Fruit fly (Drosophila melanogaster): ENCODE measurements around the gene CG9331.

CG9331 gene

DNA sequence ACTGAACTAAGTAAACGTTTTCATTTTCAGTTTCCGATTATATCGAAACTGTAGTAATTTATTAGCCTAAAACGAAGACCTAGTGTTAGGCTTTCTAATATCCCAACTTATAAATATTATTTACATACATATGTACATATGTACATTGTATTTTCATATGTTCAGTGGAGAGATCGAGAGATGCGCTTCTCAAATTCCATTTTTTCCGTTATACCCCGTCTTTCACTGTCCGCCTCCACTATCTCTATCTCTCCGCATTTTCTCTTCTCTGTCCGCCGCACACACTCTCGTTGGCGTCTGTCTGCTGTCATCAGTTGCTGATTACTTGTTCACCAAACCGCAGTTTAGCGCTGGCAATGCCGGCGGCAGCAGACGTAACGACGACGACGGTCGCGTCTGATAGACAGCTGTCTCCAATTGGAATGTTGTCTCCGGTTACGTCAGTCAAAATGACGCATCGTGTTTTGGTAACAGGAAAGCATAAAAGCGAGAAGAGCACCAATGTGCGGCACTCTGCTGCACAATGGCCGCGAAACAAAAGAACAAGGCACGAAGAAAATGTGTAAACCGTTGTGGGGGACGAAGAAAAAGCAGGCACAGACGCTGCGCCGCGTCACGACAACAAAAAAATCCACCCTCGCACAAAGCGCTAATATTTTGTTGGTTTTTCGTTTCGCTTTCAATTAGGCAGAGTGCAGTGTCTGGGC is at the start of gene CG9331 (continued):
- TF ChIP-seq seq (GFP tag; IDR thresholded peaks at IDR 0.05) (no peak), CG2199 (GFP tag; IDR thresholded peaks at IDR 0.05) (0 out of 3 replicates have a peak, but pooled peaks have one; percentile 44), fd102C (GFP tag; optimal IDR thresholded peaks at IDR 0.05) (no peak), so (GFP tag; IDR thresholded peaks at IDR 0.05) (peak; percentile 72; the same call in 1 of the 3 replicates), Dref (GFP tag; IDR thresholded peaks at IDR 0.05) (no peak), run (tag; optimal IDR thresholded peaks at IDR 0.05) (peak; percentile 88), caup (GFP tag; optimal IDR thresholded peaks at IDR 0.05; ENCODE audit: severe bottlenecking) (no peak), CG4820 (GFP tag; optimal IDR thresholded peaks at IDR 0.05) (no peak), grn (GFP tag; optimal IDR thresholded peaks at IDR 0.05) (peak; percentile 54), Xrp1 (GFP tag; IDR thresholded peaks at IDR 0.05) (no peak), H15 (GFP tag; IDR thresholded peaks at IDR 0.05) (no peak), MESR4 (GFP tag; optimal IDR thresholded peaks at IDR 0.05) (no peak), Mrtf (GFP tag; IDR thresholded peaks at IDR 0.05) (no peak), Doc2 (GFP tag; IDR thresholded peaks at IDR 0.05) (no peak), Pdp1 (GFP tag; optimal IDR thresholded peaks at IDR 0.05) (peak in 1 of 2 experiments; percentile 99), CG6791 (GFP tag; IDR thresholded peaks at IDR 0.05; ENCODE audit: partially characterized antibody) (peak; percentile 63), Spps (tag; optimal IDR thresholded peaks at IDR 0.05) (no peak), CG15514 (GFP tag; optimal IDR thresholded peaks at IDR 0.05) (no peak), CG17186 (GFP tag; optimal IDR thresholded peaks at IDR 0.05) (no peak), slou (GFP tag; optimal IDR thresholded peaks at IDR 0.05) (no peak), CG43689 (GFP tag; IDR thresholded peaks at IDR 0.05) (no peak), Dfd (GFP tag; optimal IDR thresholded peaks at IDR 0.05) (no peak), hbn (GFP tag; IDR thresholded peaks at IDR 0.05; ENCODE audit: partially characterized antibody) (0 out of 2 replicates have a peak, but pooled peaks have one; percentile 23), crol (GFP tag; IDR thresholded peaks at IDR 0.05) (peak; percentile 70), CG30431 (GFP tag; optimal IDR thresholded peaks at IDR 0.05) (no peak), inv (GFP tag; IDR thresholded peaks at IDR 0.05; ENCODE audit: partially characterized antibody) (no peak), HLH4C (GFP tag; IDR thresholded peaks at IDR 0.05; ENCODE audit: partially characterized antibody) (peak; percentile 48; the same call in 1 of the 3 replicates), chif (GFP tag; optimal IDR thresholded peaks at IDR 0.05) (no peak), NC2α (GFP tag; optimal IDR thresholded peaks at IDR 0.05) (no peak), CG4360 (GFP tag; IDR thresholded peaks at IDR 0.05) (peak; percentile 59), CG13894 (tag; optimal IDR thresholded peaks at IDR 0.05) (peak; percentile 15), CG8944 (GFP tag; optimal IDR thresholded peaks at IDR 0.05) (no peak), Bgb (GFP tag; IDR thresholded peaks at IDR 0.05; ENCODE audit: partially characterized antibody) (peak; percentile 53; the same call in 1 of the 2 replicates), CG12299 (tag; optimal IDR thresholded peaks at IDR 0.05) (no peak), Sox100B (GFP tag; optimal IDR thresholded peaks at IDR 0.05) (no peak), Aef1 (GFP tag; IDR thresholded peaks at IDR 0.05) (0 out of 3 replicates have a peak, but pooled peaks have one; percentile 28), bsh (GFP tag; optimal IDR thresholded peaks at IDR 0.05) (no peak), CG17829 (tag; optimal IDR thresholded peaks at IDR 0.05) (peak; percentile 87), stc (GFP tag; IDR thresholded peaks at IDR 0.05) (0 out of 2 replicates have a peak, but pooled peaks have one; percentile 12), dati (GFP tag; IDR thresholded peaks at IDR 0.05) (no peak), dpn (GFP tag; optimal IDR thresholded peaks at IDR 0.05) (no peak), CG4707 (GFP tag; optimal IDR thresholded peaks at IDR 0.05) (peak; percentile 37), mirr (GFP tag; optimal IDR thresholded peaks at IDR 0.05) (peak; percentile 74), ems (GFP tag; optimal IDR thresholded peaks at IDR 0.05) (no peak), Hey (tag; optimal IDR thresholded peaks at IDR 0.05) (no peak), jigr1 (GFP tag; IDR thresholded peaks at IDR 0.05) (no peak), CG6254 (GFP tag; optimal IDR thresholded peaks at IDR 0.05) (peak; percentile 36), CG11723 (GFP tag; optimal IDR thresholded peaks at IDR 0.05) (no peak), chm (GFP tag; IDR thresholded peaks at IDR 0.05) (peak; percentile 64; the same call in 1 of the 2 replicates)

Measured in whole organism, embryonic.